Worm (Caenorhabditis elegans): ENCODE measurements around the gene srd-70.

- TF ChIP-seq ZK185.1 (tag; optimal IDR thresholded peaks at IDR 0.05; ENCODE audit: poor library complexity, severe bottlenecking): no peak
- no peak for TF ChIP-seq fkh-3 (tag; optimal IDR thresholded peaks at IDR 0.05)
- no peak for TF ChIP-seq hrde-1 (tag; optimal IDR thresholded peaks at IDR 0.05; ENCODE audit: borderline replicate concordance)
- no peak for TF ChIP-seq F39B2.1 (GFP tag; IDR thresholded peaks at IDR 0.05)
- TF ChIP-seq snpc-1.3 (tag; optimal IDR thresholded peaks at IDR 0.05; ENCODE audit: insufficient read depth): no peak
- TF ChIP-seq ama-1 (optimal IDR thresholded peaks at IDR 0.05): no peak
- TF ChIP-seq ama-1 (GFP tag; optimal IDR thresholded peaks at IDR 0.05): no peak
Observed at ce11 chrV:20413936-20414335, 40.0 kb upstream of the srd-70 start.

Data from whole organism, young adult.